Fruit fly (Drosophila melanogaster) Kc167 (cell line): ENCODE measurements around the gene CG10559.

Source experiments
- Myc ChIP-seq: fragments of >200 bp; optimal IDR thresholded peaks from 2 replicates; lab custom pipeline; 2017; ENCODE audit warnings: missing external identifiers
- Sin3A ChIP-seq: fragments of >200 bp; optimal IDR thresholded peaks from 2 replicates; lab custom pipeline; 2018; ENCODE audit warnings: missing external identifiers
- h ChIP-seq: fragments of >200 bp; optimal IDR thresholded peaks from 3 replicates; lab custom pipeline; 2018; ENCODE audit warnings: missing external identifiers
- insv ChIP-seq: fragments of >200 bp; optimal IDR thresholded peaks from 3 replicates; lab custom pipeline; 2018; ENCODE audit warnings: missing external identifiers
- psq ChIP-seq: fragments of >200 bp; optimal IDR thresholded peaks from 2 replicates; lab custom pipeline; 2017; ENCODE audit warnings: missing external identifiers
- ttk ChIP-seq: sonication (Bioruptor generic); optimal IDR thresholded peaks from 2 replicates; lab custom pipeline; 2017; ENCODE audit warnings: missing external identifiers

Gene CG10559

dm6 chr3R:25316016-25316415, at the start of gene CG10559:
TSS of gene CG10559 (minus strand) at chr3R:25316116.
- TF ChIP-seq Sin3A (lab: Kevin White, UChicago) (no peak), psq (no peak), insv (lab: Kevin White, UChicago) (no peak), Myc (lab: Kevin White, UChicago) (no peak), h (lab: Kevin White, UChicago) (no peak), ttk (lab: Kevin White, UChicago) (no peak)

- no peak for TF ChIP-seq ttk (lab: Kevin White, UChicago)
- no peak for TF ChIP-seq Myc (lab: Kevin White, UChicago)
- no peak for TF ChIP-seq psq
- TF ChIP-seq h (lab: Kevin White, UChicago) = no peak
- TF ChIP-seq Sin3A (lab: Kevin White, UChicago) = no peak
- no peak for TF ChIP-seq insv (lab: Kevin White, UChicago)
Measured at dm6 chr3R:25357985-25358384, 42.1 kb upstream of the CG10559 start, which contains the start of gene ND-49L. TSS of gene ND-49L (plus strand) at chr3R:25358285.

dm6 chr3R:25346899-25347298, 31.0 kb upstream of the CG10559 start, which contains the start of gene tobi:
TSS of gene tobi (minus strand) at chr3R:25346921.
- TF ChIP-seq Myc (lab: Kevin White, UChicago) = no peak
- no peak for TF ChIP-seq h (lab: Kevin White, UChicago)
- TF ChIP-seq psq = no peak
- TF ChIP-seq ttk (lab: Kevin White, UChicago) = no peak
- TF ChIP-seq insv (lab: Kevin White, UChicago) = no peak
- TF ChIP-seq Sin3A (lab: Kevin White, UChicago) = no peak

dm6 chr3R:25339952-25340351, 24.0 kb upstream of the CG10559 start, which contains the start of gene rha:
TSS of gene rha (plus strand) at chr3R:25340252.
- no peak for TF ChIP-seq Myc (lab: Kevin White, UChicago)
- TF ChIP-seq Sin3A (lab: Kevin White, UChicago) = no peak
- TF ChIP-seq h (lab: Kevin White, UChicago) = no peak
- TF ChIP-seq insv (lab: Kevin White, UChicago) = no peak
- TF ChIP-seq ttk (lab: Kevin White, UChicago) = no peak
- TF ChIP-seq psq = no peak

dm6 chr3R:25335065-25335464, 19.1 kb upstream of the CG10559 start, which contains the start of the genes CG10669 and CG11902:
TSS of gene CG10669 (minus strand) at chr3R:25335243.
TSS of gene CG11902 (plus strand) at chr3R:25335257.
- no peak for TF ChIP-seq ttk (lab: Kevin White, UChicago)
- TF ChIP-seq h (lab: Kevin White, UChicago) = no peak
- no peak for TF ChIP-seq psq
- no peak for TF ChIP-seq insv (lab: Kevin White, UChicago)
- TF ChIP-seq Myc (lab: Kevin White, UChicago) = no peak
- TF ChIP-seq Sin3A (lab: Kevin White, UChicago) = no peak

- TF ChIP-seq h (lab: Kevin White, UChicago) = no peak
- no peak for TF ChIP-seq psq
- no peak for TF ChIP-seq insv (lab: Kevin White, UChicago)
- no peak for TF ChIP-seq Myc (lab: Kevin White, UChicago)
- TF ChIP-seq ttk (lab: Kevin White, UChicago) = no peak
- no peak for TF ChIP-seq Sin3A (lab: Kevin White, UChicago)
Measured at dm6 chr3R:25331103-25331502, 15.2 kb upstream of the CG10559 start, which contains the start of gene CHKov2. TSS of gene CHKov2 (minus strand) at chr3R:25331203.

dm6 chr3R:25329079-25329478, 13.2 kb upstream of the CG10559 start, which contains the start of gene CHKov1:
TSS of gene CHKov1 (minus strand) at chr3R:25329316.
- TF ChIP-seq insv (lab: Kevin White, UChicago) = no peak
- TF ChIP-seq Myc (lab: Kevin White, UChicago) = no peak
- no peak for TF ChIP-seq h (lab: Kevin White, UChicago)
- TF ChIP-seq ttk (lab: Kevin White, UChicago) = no peak
- TF ChIP-seq psq = no peak
- TF ChIP-seq Sin3A (lab: Kevin White, UChicago) = no peak

dm6 chr3R:25322657-25323056, 6.7 kb upstream of the CG10559 start, which contains the start of gene CG10562:
TSS of gene CG10562 (minus strand) at chr3R:25322757.
- TF ChIP-seq h (lab: Kevin White, UChicago) = no peak

dm6 chr3R:25321681-25322080, 5.8 kb upstream of the CG10559 start:
- TF ChIP-seq Sin3A (lab: Kevin White, UChicago) = no peak
- TF ChIP-seq h (lab: Kevin White, UChicago) = no peak
- TF ChIP-seq insv (lab: Kevin White, UChicago) = no peak
- TF ChIP-seq ttk (lab: Kevin White, UChicago) = no peak
- TF ChIP-seq Myc (lab: Kevin White, UChicago) = no peak
- TF ChIP-seq psq = no peak

- TF ChIP-seq psq (no peak), Myc (lab: Kevin White, UChicago) (no peak), Sin3A (lab: Kevin White, UChicago) (no peak), ttk (lab: Kevin White, UChicago) (no peak), h (lab: Kevin White, UChicago) (no peak)
Measured at dm6 chr3R:25320898-25321297, 5.0 kb upstream of the CG10559 start.

dm6 chr3R:25320051-25320705, 4.3 kb upstream of the CG10559 start, which contains the start of gene CG10560:
TSS of gene CG10560 (minus strand) at chr3R:25320101.
- no peak for TF ChIP-seq ttk (lab: Kevin White, UChicago)
- no peak for TF ChIP-seq Sin3A (lab: Kevin White, UChicago)
- no peak for TF ChIP-seq insv (lab: Kevin White, UChicago)
- TF ChIP-seq Myc (lab: Kevin White, UChicago) = no peak
- TF ChIP-seq psq = no peak
- TF ChIP-seq h (lab: Kevin White, UChicago) = no peak

dm6 chr3R:25318011-25318410, 2.1 kb upstream of the CG10559 start, which contains the start of gene CG10553:
TSS of gene CG10553 (minus strand) at chr3R:25318111.
- no peak for TF ChIP-seq Myc (lab: Kevin White, UChicago)
- TF ChIP-seq h (lab: Kevin White, UChicago) = no peak
- TF ChIP-seq ttk (lab: Kevin White, UChicago) = no peak
- TF ChIP-seq insv (lab: Kevin White, UChicago) = no peak
- TF ChIP-seq Sin3A (lab: Kevin White, UChicago) = no peak
